ENCODE assay signal across 2 fruit fly cellular contexts in genomic region chr2L:290949-291348, dm6.
A peak's percentile ranks its signal among the peaks of the same experiment; 100 is the strongest.
TF ChIP-seq lines count a peak whose summit lies in the region.

No protein-coding gene starts in this region.

- no peak for TF ChIP-seq CTCF in whole organism, embryonic (GFP tag; optimal IDR thresholded peaks at IDR 0.05; lab: Kevin White, UChicago)

TF ChIP-seq in whole organism, embryonic, 481 proteins besides CTCF, POLR2A, EP300 and RAD21:
- peak; percentile 1 for TF ChIP-seq gem (tag; optimal IDR thresholded peaks at IDR 0.05; lab: Kevin White, UChicago)
- TF ChIP-seq Lim3 (GFP tag; IDR thresholded peaks at IDR 0.05; lab: Robert Waterston, UW) = no peak
- TF ChIP-seq bbx (GFP tag; IDR thresholded peaks at IDR 0.05; lab: Robert Waterston, UW; ENCODE audit: partially characterized antibody) = no peak
- TF ChIP-seq CG10979 (tag; optimal IDR thresholded peaks at IDR 0.05; lab: Kevin White, UChicago) = no peak
- TF ChIP-seq CG11247 (GFP tag; IDR thresholded peaks at IDR 0.05; lab: Robert Waterston, UW) = no peak
- TF ChIP-seq sens (GFP tag; lab: Kevin White, UChicago) = peak; percentile 51
- TF ChIP-seq Oli (tag; optimal IDR thresholded peaks at IDR 0.05; lab: Kevin White, UChicago) = no peak
- no peak for TF ChIP-seq CG7928 (GFP tag; optimal IDR thresholded peaks at IDR 0.05; lab: Kevin White, UChicago)
- TF ChIP-seq CG3163 (GFP tag; optimal IDR thresholded peaks at IDR 0.05; lab: Kevin White, UChicago) = no peak
- peak; percentile 0 for TF ChIP-seq CG7839 (tag; optimal IDR thresholded peaks at IDR 0.05; lab: Kevin White, UChicago)

TF ChIP-seq in whole organism, prepupa, 60 proteins besides CTCF, POLR2A, EP300 and RAD21:
- no peak for TF ChIP-seq CG8632 (GFP tag; optimal IDR thresholded peaks at IDR 0.05; lab: Kevin White, UChicago)
- no peak for TF ChIP-seq CG10669 (GFP tag; optimal IDR thresholded peaks at IDR 0.05; lab: Kevin White, UChicago)
- peak; percentile 54 for TF ChIP-seq Eip78C (GFP tag; lab: Kevin White, UChicago)
TF ChIP-seq in whole organism, prepupa: peak in this region for 1.
